Worm (Caenorhabditis elegans) whole organism, young adult: ENCODE results near the gene C03E10.3.

Experiments
- F52B5.7 ChIP-seq: sonication (generic microtip); optimal IDR thresholded peaks from 2 replicates; lab custom pipeline; 2016; ENCODE audit warnings: mild to moderate bottlenecking, missing genetic modification characterization, missing compliant biosample characterization
- T26A5.8 ChIP-seq: sonication (generic microtip); optimal IDR thresholded peaks from 2 replicates; lab custom pipeline; 2016; ENCODE audit warnings: missing genetic modification characterization, missing compliant biosample characterization
- hmg-20 ChIP-seq: fragments of 200-800 bp; sonication (Bioruptor generic); IDR thresholded peaks from 2 replicates; pipeline ENCODE4 v1.3.6; 2022; ENCODE audit warnings: missing genetic modification reagents, missing genetic modification characterization, missing compliant biosample characterization
- pha-4 ChIP-seq: fragments of 150-350 bp; sonication (generic microtip); optimal IDR thresholded peaks from 2 replicates; lab custom pipeline; 2014; ENCODE audit warnings: missing biosample characterization, missing genetic modification reagents, missing genetic modification characterization
- snpc-4 ChIP-seq, 5 experiments: fragments of 150-350 bp in 1 of 5; sonication (generic microtip) in 4 of 5; optimal IDR thresholded peaks; 2 replicates each; lab custom pipeline; 2014 to 2018; ENCODE audit warnings: missing genetic modification characterization in 5 of 5, missing biosample characterization in 3 of 5, antibody characterized with exemption in 2 of 5, mild to moderate bottlenecking in 2 of 5, missing compliant biosample characterization in 2 of 5, missing genotype in 2 of 5, moderate library complexity in 2 of 5, missing genetic modification reagents in 1 of 5
- ztf-6 ChIP-seq: fragments of 200-800 bp; sonication (Bioruptor generic); IDR thresholded peaks from 2 replicates; pipeline ENCODE4 v1.3.6; 2022; ENCODE audit warnings: missing genetic modification reagents, missing genetic modification characterization, missing compliant biosample characterization

- no peak for TF ChIP-seq T26A5.8 (tag; lab: Kevin White, UChicago)
- TF ChIP-seq hmg-20 (GFP tag; lab: Robert Waterston, UW): no peak
- no peak for TF ChIP-seq F52B5.7 (tag; lab: Kevin White, UChicago)
- no peak for TF ChIP-seq ztf-6 (GFP tag; lab: Robert Waterston, UW)
- TF ChIP-seq pha-4: no peak
- no peak for TF ChIP-seq snpc-4 (GFP tag; optimal IDR thresholded peaks at IDR 0.05; lab: Kevin White, UChicago)
- no peak for TF ChIP-seq snpc-4 (tag; optimal IDR thresholded peaks at IDR 0.05; lab: Kevin White, UChicago)
These were observed 24.8 kb downstream of the C03E10.3 start, which contains the start of gene T03F7.7 for ce11 chrV:11311013-11311472.
